Fruit fly (Drosophila melanogaster) Kc167 (cell line): ENCODE results near the gene CG17637.

ENCODE experiments used
- Myc ChIP-seq: fragments of >200 bp; optimal IDR thresholded peaks from 2 replicates; lab custom pipeline; 2017; ENCODE audit warnings: missing external identifiers
- Sin3A ChIP-seq: fragments of >200 bp; optimal IDR thresholded peaks from 2 replicates; lab custom pipeline; 2018; ENCODE audit warnings: missing external identifiers
- h ChIP-seq: fragments of >200 bp; optimal IDR thresholded peaks from 3 replicates; lab custom pipeline; 2018; ENCODE audit warnings: missing external identifiers
- insv ChIP-seq: fragments of >200 bp; optimal IDR thresholded peaks from 3 replicates; lab custom pipeline; 2018; ENCODE audit warnings: missing external identifiers
- psq ChIP-seq: fragments of >200 bp; optimal IDR thresholded peaks from 2 replicates; lab custom pipeline; 2017; ENCODE audit warnings: missing external identifiers
- ttk ChIP-seq: sonication (Bioruptor generic); optimal IDR thresholded peaks from 2 replicates; lab custom pipeline; 2017; ENCODE audit warnings: missing external identifiers

The CG17637 gene

dm6 chr3L:20539116-20539990, 35.4 kb downstream of the CG17637 start:
- no peak for TF ChIP-seq Sin3A

- TF ChIP-seq Sin3A, result no peak
Measured at dm6 chr3L:20540182-20540974, 36.4 kb downstream of the CG17637 start, which contains the start of gene Rcd2. Rcd2 (minus strand) TSS chr3L:20540417.

dm6 chr3L:20540975-20541951, 37.3 kb downstream of the CG17637 start:
- TF ChIP-seq Myc, result no peak
- no peak for TF ChIP-seq Sin3A
- TF ChIP-seq h (lab: Kevin White, UChicago), result no peak
- no peak for TF ChIP-seq ttk (lab: Kevin White, UChicago)
- TF ChIP-seq insv, result no peak
- no peak for TF ChIP-seq psq (lab: Kevin White, UChicago)

- TF ChIP-seq ttk (lab: Kevin White, UChicago), result no peak
- TF ChIP-seq insv, result no peak
- no peak for TF ChIP-seq psq (lab: Kevin White, UChicago)
- TF ChIP-seq Myc, result no peak
- no peak for TF ChIP-seq h (lab: Kevin White, UChicago)
- TF ChIP-seq Sin3A, result no peak
Measured at dm6 chr3L:20548201-20548854, 44.3 kb downstream of the CG17637 start.

dm6 chr3L:20549358-20549757, 45.4 kb downstream of the CG17637 start:
- TF ChIP-seq Sin3A (no peak), Myc (no peak), ttk (lab: Kevin White, UChicago) (no peak), h (lab: Kevin White, UChicago) (no peak)

dm6 chr3L:20551862-20552261, 47.9 kb downstream of the CG17637 start:
- no peak for TF ChIP-seq insv
- no peak for TF ChIP-seq h (lab: Kevin White, UChicago)
- no peak for TF ChIP-seq Myc
- TF ChIP-seq ttk (lab: Kevin White, UChicago), result no peak
- TF ChIP-seq Sin3A, result no peak
- no peak for TF ChIP-seq psq (lab: Kevin White, UChicago)
